Fruit fly (Drosophila melanogaster) whole organism, embryonic: ENCODE data around the gene CG12290.
A peak's percentile ranks its signal among the peaks of the same experiment; 100 is the strongest.

Experiments used
- Adf1 ChIP-seq: fragments of 200-800 bp; sonication (Bioruptor generic); IDR thresholded peaks from 2 replicates; pipeline ENCODE4 v1.3.6; 2022; ENCODE audit warnings: missing biosample characterization, missing genetic modification characterization
- BEAF-32 ChIP-seq: fragments of 200-800 bp; sonication (Bioruptor generic); optimal IDR thresholded peaks from 3 replicates; lab custom pipeline; 2017; ENCODE audit warnings: missing biosample characterization, missing genetic modification characterization, mild to moderate bottlenecking, moderate library complexity, missing genetic modification reagents
- Blimp-1 ChIP-seq: fragments of 200-800 bp; sonication (Bioruptor generic); optimal IDR thresholded peaks from 3 replicates; lab custom pipeline; 2018; ENCODE audit warnings: missing biosample characterization, missing genetic modification characterization, mild to moderate bottlenecking, moderate library complexity, missing genetic modification reagents
- CG10147 ChIP-seq: fragments of 200-800 bp; sonication (Bioruptor generic); optimal IDR thresholded peaks from 2 replicates; lab custom pipeline; 2019; ENCODE audit warnings: missing biosample characterization, mild to moderate bottlenecking, missing genetic modification characterization, moderate library complexity
- CG10267 ChIP-seq: fragments of 200-800 bp; sonication (Bioruptor generic); optimal IDR thresholded peaks from 2 replicates; lab custom pipeline; 2018; ENCODE audit warnings: missing biosample characterization, mild to moderate bottlenecking, missing genetic modification characterization, moderate library complexity
- CG12942 ChIP-seq: fragments of 200-800 bp; sonication (Bioruptor generic); optimal IDR thresholded peaks from 3 replicates; lab custom pipeline; 2016; ENCODE audit warnings: missing biosample characterization, missing genetic modification characterization
- CG13287 ChIP-seq: fragments of 200-800 bp; sonication (Bioruptor generic); IDR thresholded peaks from 2 replicates; pipeline ENCODE4 v1.3.6; 2022; ENCODE audit warnings: missing biosample characterization, missing genetic modification characterization; ENCODE audit not compliant: partially characterized antibody
- CG13296 ChIP-seq: fragments of 200-800 bp; sonication (Bioruptor generic); optimal IDR thresholded peaks from 3 replicates; lab custom pipeline; 2018; ENCODE audit warnings: missing biosample characterization, mild to moderate bottlenecking, missing genetic modification characterization
- CG14050 ChIP-seq: fragments of 200-800 bp; sonication (Bioruptor generic); IDR thresholded peaks from 3 replicates; pipeline ENCODE4 v1.3.6; 2022; ENCODE audit warnings: missing biosample characterization, missing genetic modification characterization
- CG1529 ChIP-seq: fragments of 200-800 bp; sonication (Bioruptor generic); optimal IDR thresholded peaks from 3 replicates; lab custom pipeline; 2018; ENCODE audit warnings: missing biosample characterization, missing genetic modification characterization
- CG18599 ChIP-seq: fragments of 200-800 bp; sonication (Bioruptor generic); optimal IDR thresholded peaks from 3 replicates; lab custom pipeline; 2017; ENCODE audit warnings: missing biosample characterization, missing genetic modification characterization, mild to moderate bottlenecking, moderate library complexity, missing genetic modification reagents
- CG2678 ChIP-seq: fragments of 200-800 bp; sonication (Bioruptor generic); optimal IDR thresholded peaks from 3 replicates; lab custom pipeline; 2019; ENCODE audit warnings: missing biosample characterization, mild to moderate bottlenecking, missing genetic modification characterization, moderate library complexity
- CG4617 ChIP-seq: fragments of 200-800 bp; sonication (Bioruptor generic); optimal IDR thresholded peaks from 3 replicates; lab custom pipeline; 2016; ENCODE audit warnings: missing biosample characterization, missing genetic modification characterization, borderline replicate concordance
- CG6175 ChIP-seq: fragments of 200-800 bp; sonication (Bioruptor generic); IDR thresholded peaks from 3 replicates; pipeline ENCODE4 v1.3.6; 2022; ENCODE audit warnings: missing biosample characterization, missing genetic modification characterization
- CG6272 ChIP-seq: fragments of 200-800 bp; sonication (Bioruptor generic); IDR thresholded peaks from 2 replicates; pipeline ENCODE4 v1.3.6; 2022; ENCODE audit warnings: missing biosample characterization, missing genetic modification characterization
- CG6683 ChIP-seq: fragments of 200-800 bp; sonication (Bioruptor generic); optimal IDR thresholded peaks from 2 replicates; lab custom pipeline; 2017; ENCODE audit warnings: missing biosample characterization, mild to moderate bottlenecking, missing genetic modification characterization, missing genetic modification reagents
- CG6854 ChIP-seq: fragments of 200-800 bp; sonication (Bioruptor generic); optimal IDR thresholded peaks from 3 replicates; lab custom pipeline; 2017; ENCODE audit warnings: missing biosample characterization, mild to moderate bottlenecking, missing genetic modification characterization
- CG7357 ChIP-seq: fragments of 200-800 bp; sonication (Bioruptor generic); IDR thresholded peaks from 3 replicates; pipeline ENCODE4 v1.3.6; 2022; ENCODE audit warnings: missing biosample characterization, missing genetic modification characterization
- CG9876 ChIP-seq: fragments of 200-800 bp; sonication (Bioruptor generic); optimal IDR thresholded peaks from 2 replicates; lab custom pipeline; 2016; ENCODE audit warnings: missing biosample characterization, missing genetic modification characterization
- CoRest ChIP-seq: fragments of 200-800 bp; sonication (Bioruptor generic); optimal IDR thresholded peaks from 3 replicates; lab custom pipeline; 2018; ENCODE audit warnings: missing biosample characterization, mild to moderate bottlenecking, missing genetic modification characterization, moderate library complexity
- Dek ChIP-seq: fragments of 200-800 bp; sonication (Bioruptor generic); optimal IDR thresholded peaks from 3 replicates; lab custom pipeline; 2019; ENCODE audit warnings: missing biosample characterization, mild to moderate bottlenecking, missing genetic modification characterization, moderate library complexity
- ERR ChIP-seq: fragments of 200-800 bp; sonication (Bioruptor generic); optimal IDR thresholded peaks from 2 replicates; lab custom pipeline; 2016; ENCODE audit warnings: missing biosample characterization, missing genetic modification characterization
- Ets65A ChIP-seq: fragments of 200-800 bp; sonication (Bioruptor generic); peaks from one replicate; lab custom pipeline; 2016; ENCODE audit warnings: missing biosample characterization, missing genetic modification characterization
- Fer1 ChIP-seq: fragments of 200-800 bp; sonication (Bioruptor generic); optimal IDR thresholded peaks from 2 replicates; lab custom pipeline; 2017; ENCODE audit warnings: missing biosample characterization, mild to moderate bottlenecking, missing genetic modification characterization
- H2.0 ChIP-seq: fragments of 200-800 bp; sonication (Bioruptor generic); IDR thresholded peaks from 2 replicates; pipeline ENCODE4 v1.3.6; 2022; ENCODE audit warnings: missing biosample characterization, missing genetic modification characterization
- HLH3B ChIP-seq: fragments of 200-800 bp; sonication (Bioruptor generic); IDR thresholded peaks from 2 replicates; pipeline ENCODE4 v1.3.6; 2022; ENCODE audit warnings: missing biosample characterization, missing genetic modification characterization
- Hmr ChIP-seq: fragments of 200-800 bp; sonication (Bioruptor generic); optimal IDR thresholded peaks from 3 replicates; lab custom pipeline; 2017; ENCODE audit warnings: mild to moderate bottlenecking, missing biosample characterization, missing genetic modification reagents, missing genetic modification characterization
- Oli ChIP-seq: fragments of 200-800 bp; sonication (Bioruptor generic); optimal IDR thresholded peaks from 2 replicates; lab custom pipeline; 2018; ENCODE audit warnings: missing biosample characterization, mild to moderate bottlenecking, missing genetic modification characterization, moderate library complexity
- Sin3A ChIP-seq: fragments of >200 bp; optimal IDR thresholded peaks from 2 replicates; lab custom pipeline; 2018
- Sox100B ChIP-seq: fragments of 200-800 bp; sonication (Bioruptor generic); optimal IDR thresholded peaks from 3 replicates; lab custom pipeline; 2018; ENCODE audit warnings: missing biosample characterization, mild to moderate bottlenecking, missing genetic modification characterization
- crc ChIP-seq: fragments of 200-800 bp; sonication (Bioruptor generic); optimal IDR thresholded peaks from 2 replicates; lab custom pipeline; 2016; ENCODE audit warnings: missing biosample characterization, missing genetic modification characterization
- esg ChIP-seq: fragments of 200-800 bp; sonication (Bioruptor generic); conservative IDR thresholded peaks from 2 replicates; pipeline ENCODE4 v1.3.6; 2022; ENCODE audit warnings: missing biosample characterization, missing genetic modification characterization
- ewg ChIP-seq: fragments of 200-800 bp; sonication (Bioruptor generic); optimal IDR thresholded peaks from 3 replicates; lab custom pipeline; 2017; ENCODE audit warnings: mild to moderate bottlenecking, missing biosample characterization, missing genetic modification reagents, missing genetic modification characterization
- grn ChIP-seq: fragments of 200-800 bp; sonication (Bioruptor generic); optimal IDR thresholded peaks from 3 replicates; lab custom pipeline; 2017; ENCODE audit warnings: missing biosample characterization, missing genetic modification characterization
- jumu ChIP-seq: fragments of 200-800 bp; sonication (Bioruptor generic); optimal IDR thresholded peaks from 3 replicates; lab custom pipeline; 2016; ENCODE audit warnings: missing biosample characterization, missing genetic modification characterization
- lab ChIP-seq: fragments of 200-800 bp; sonication (Bioruptor generic); optimal IDR thresholded peaks from 3 replicates; lab custom pipeline; 2017; ENCODE audit warnings: missing biosample characterization, missing genetic modification characterization, mild to moderate bottlenecking, moderate library complexity, missing genetic modification reagents
- nom ChIP-seq: fragments of 200-800 bp; sonication (Bioruptor generic); optimal IDR thresholded peaks from 2 replicates; lab custom pipeline; 2017; ENCODE audit warnings: missing biosample characterization, missing genetic modification characterization, mild to moderate bottlenecking, moderate library complexity, missing genetic modification reagents
- pnt ChIP-seq: fragments of 200-800 bp; sonication (Bioruptor generic); optimal IDR thresholded peaks from 3 replicates; lab custom pipeline; 2016; ENCODE audit warnings: missing biosample characterization, missing genetic modification characterization
- prd ChIP-seq, 3 experiments: fragments of >200 bp in 2 of 3; fragments of 200-800 bp in 1 of 3; sonication (Bioruptor generic) in 1 of 3; optimal IDR thresholded peaks in 2 of 3; IDR thresholded peaks in 1 of 3; 2 replicates in 2 of 3; 3 replicates in 1 of 3; pipeline versions ENCODE4 v1.3.6 to Lab custom; 2017 to 2022; ENCODE audit warnings: missing biosample characterization in 1 of 3, missing genetic modification characterization in 1 of 3
- repo ChIP-seq: fragments of 200-800 bp; sonication (Bioruptor generic); optimal IDR thresholded peaks from 2 replicates; lab custom pipeline; 2016; ENCODE audit warnings: missing biosample characterization, missing genetic modification characterization
- scrt ChIP-seq: fragments of 200-800 bp; sonication (Bioruptor generic); optimal IDR thresholded peaks from 2 replicates; lab custom pipeline; 2018; ENCODE audit warnings: missing biosample characterization, mild to moderate bottlenecking, missing genetic modification characterization, moderate library complexity
- slbo ChIP-seq: fragments of 200-800 bp; sonication (Bioruptor generic); IDR thresholded peaks from 2 replicates; pipeline ENCODE4 v1.3.6; 2022; ENCODE audit warnings: missing biosample characterization, missing genetic modification characterization
- slp2 ChIP-seq: fragments of 200-800 bp; sonication (Bioruptor generic); optimal IDR thresholded peaks from 2 replicates; lab custom pipeline; 2016; ENCODE audit warnings: missing biosample characterization, missing genetic modification characterization
- sna ChIP-seq: fragments of 200-800 bp; sonication (Bioruptor generic); IDR thresholded peaks from 2 replicates; pipeline ENCODE4 v1.3.6; 2022; ENCODE audit warnings: missing biosample characterization, missing genetic modification characterization; ENCODE audit not compliant: partially characterized antibody
- sqz ChIP-seq: fragments of 200-800 bp; sonication (Bioruptor generic); optimal IDR thresholded peaks from 3 replicates; lab custom pipeline; 2018; ENCODE audit warnings: missing biosample characterization, mild to moderate bottlenecking, missing genetic modification characterization
- tap ChIP-seq: fragments of 200-800 bp; optimal IDR thresholded peaks from 3 replicates; lab custom pipeline; 2019; ENCODE audit warnings: missing biosample characterization, mild to moderate bottlenecking, missing genetic modification characterization, moderate library complexity
- tup ChIP-seq: fragments of 200-800 bp; sonication (Bioruptor generic); optimal IDR thresholded peaks from 2 replicates; lab custom pipeline; 2016; ENCODE audit warnings: missing biosample characterization, mild to moderate bottlenecking, missing genetic modification characterization, moderate library complexity
- vvl ChIP-seq: fragments of 200-800 bp; sonication (Bioruptor generic); IDR thresholded peaks from 2 replicates; pipeline ENCODE4 v1.3.6; 2022; ENCODE audit warnings: missing biosample characterization, missing genetic modification characterization

The CG12290 gene

dm6 chr3R:26238945-26239344, 8.9 kb downstream of the CG12290 start (continued):
- TF ChIP-seq CG6175: no peak
- TF ChIP-seq slp2 (GFP tag; lab: Kevin White, UChicago): no peak
- TF ChIP-seq nom (GFP tag; lab: Kevin White, UChicago): no peak
- TF ChIP-seq ERR (GFP tag; lab: Kevin White, UChicago): peak; percentile 4
- no peak for TF ChIP-seq CG10147
- TF ChIP-seq CG9876 (GFP tag; lab: Kevin White, UChicago): no peak
- TF ChIP-seq Sin3A: no peak
- no peak for TF ChIP-seq repo
- peak; percentile 48 for TF ChIP-seq CG6683 (GFP tag; lab: Kevin White, UChicago)
- no peak for TF ChIP-seq tap (tag; lab: Kevin White, UChicago)
- no peak for TF ChIP-seq CG4617 (GFP tag; lab: Kevin White, UChicago)
- TF ChIP-seq Adf1 (GFP tag; lab: Robert Waterston, UW): no peak; the same call in 1 of the 2 replicates
- TF ChIP-seq grn (GFP tag; lab: Kevin White, UChicago): no peak
- no peak for TF ChIP-seq BEAF-32 (GFP tag; lab: Kevin White, UChicago)
- peak; percentile 11 for TF ChIP-seq pnt (GFP tag; lab: Kevin White, UChicago)
- peak; percentile 48 for TF ChIP-seq CoRest
- peak; percentile 20; the same call in 1 of the 2 replicates for TF ChIP-seq vvl (GFP tag; lab: Robert Waterston, UW)
- TF ChIP-seq crc: peak; percentile 41
- peak; percentile 36 for TF ChIP-seq CG12942 (GFP tag; lab: Kevin White, UChicago)
- peak; percentile 63 for TF ChIP-seq CG13296 (GFP tag; lab: Kevin White, UChicago)
- no peak for TF ChIP-seq sna
- peak; percentile 3 for TF ChIP-seq CG1529 (GFP tag; lab: Kevin White, UChicago)
- peak; percentile 18 for TF ChIP-seq tup (GFP tag; lab: Kevin White, UChicago)
- peak; percentile 41 for TF ChIP-seq Blimp-1 (GFP tag; lab: Kevin White, UChicago)
- no peak for TF ChIP-seq CG13287 (GFP tag; lab: Robert Waterston, UW)
- TF ChIP-seq Hmr (GFP tag; lab: Kevin White, UChicago): peak; percentile 58

- TF ChIP-seq Sox100B (GFP tag; lab: Kevin White, UChicago) (peak; percentile 39), CG14050 (GFP tag; lab: Robert Waterston, UW) (peak; percentile 43; the same call in 1 of the 3 replicates), lab (GFP tag; lab: Kevin White, UChicago) (peak; percentile 46), CG18599 (GFP tag; lab: Kevin White, UChicago) (peak; percentile 9), CG6272 (GFP tag; lab: Robert Waterston, UW) (0 out of 2 replicates have a peak, but pooled peaks have one; percentile 5), CG6854 (no peak), prd (optimal IDR thresholded peaks at IDR 0.05; lab: Kevin White, UChicago) (no peak), prd (GFP tag; IDR thresholded peaks at IDR 0.05; lab: Robert Waterston, UW) (peak; percentile 5; the same call in 1 of the 3 replicates), Blimp-1 (GFP tag; lab: Kevin White, UChicago) (peak; percentile 20), Oli (tag; lab: Kevin White, UChicago) (peak; percentile 41), H2.0 (GFP tag; lab: Robert Waterston, UW) (0 out of 2 replicates have a peak, but pooled peaks have one; percentile 5), Fer1 (GFP tag; lab: Kevin White, UChicago) (peak; percentile 39), ewg (no peak), CG10267 (tag; lab: Kevin White, UChicago) (peak; percentile 18), CoRest (peak; percentile 30), Dek (tag; lab: Kevin White, UChicago) (peak; percentile 5), slbo (GFP tag; lab: Robert Waterston, UW) (peak; percentile 53), CG2678 (tag; lab: Kevin White, UChicago) (peak; percentile 70), sqz (GFP tag; lab: Kevin White, UChicago) (peak; percentile 11), CG7357 (GFP tag; lab: Robert Waterston, UW) (0 out of 3 replicates have a peak, but pooled peaks have one; percentile 35), slp2 (GFP tag; lab: Kevin White, UChicago) (peak; percentile 12), jumu (no peak), Ets65A (GFP tag; lab: Kevin White, UChicago) (peak; percentile 92), esg (GFP tag; lab: Robert Waterston, UW) (peak; percentile 50; the same call in 1 of the 2 replicates), HLH3B (GFP tag; lab: Robert Waterston, UW) (peak; percentile 55), scrt (GFP tag; lab: Kevin White, UChicago) (peak; percentile 4)
These were observed 12.5 kb downstream of the CG12290 start for dm6 chr3R:26242454-26243082.
